Worm (Caenorhabditis elegans): ENCODE measurements around the gene ubc-26.
A peak's percentile ranks its signal among the peaks of the same experiment; 100 is the strongest.

Gene ubc-26

ce11 chrII:2864229-2864628 is 35.9 kb downstream of the ubc-26 start, which contains the start of gene Y110A2AL.5:
TSS of gene Y110A2AL.5 (plus strand) at chrII:2864529.
- TF ChIP-seq lsy-2 (tag; optimal IDR thresholded peaks at IDR 0.05) (no peak), ztf-4 (tag; optimal IDR thresholded peaks at IDR 0.05) (no peak), sma-3 (GFP tag; optimal IDR thresholded peaks at IDR 0.05) (no peak), nhr-6 (tag; optimal IDR thresholded peaks at IDR 0.05) (no peak), alr-1 (tag; optimal IDR thresholded peaks at IDR 0.05) (no peak), elt-1 (tag; optimal IDR thresholded peaks at IDR 0.05) (no peak), Y55F3AM.14 (GFP tag; optimal IDR thresholded peaks at IDR 0.05) (no peak)

ce11 chrII:2862557-2863035 is 37.6 kb downstream of the ubc-26 start:
- TF ChIP-seq sma-9 (GFP tag; optimal IDR thresholded peaks at IDR 0.05) (no peak), sma-9 (tag; optimal IDR thresholded peaks at IDR 0.05) (no peak), crh-2 (tag; optimal IDR thresholded peaks at IDR 0.05) (no peak), nhr-12 (tag; optimal IDR thresholded peaks at IDR 0.05) (no peak)

DNA sequence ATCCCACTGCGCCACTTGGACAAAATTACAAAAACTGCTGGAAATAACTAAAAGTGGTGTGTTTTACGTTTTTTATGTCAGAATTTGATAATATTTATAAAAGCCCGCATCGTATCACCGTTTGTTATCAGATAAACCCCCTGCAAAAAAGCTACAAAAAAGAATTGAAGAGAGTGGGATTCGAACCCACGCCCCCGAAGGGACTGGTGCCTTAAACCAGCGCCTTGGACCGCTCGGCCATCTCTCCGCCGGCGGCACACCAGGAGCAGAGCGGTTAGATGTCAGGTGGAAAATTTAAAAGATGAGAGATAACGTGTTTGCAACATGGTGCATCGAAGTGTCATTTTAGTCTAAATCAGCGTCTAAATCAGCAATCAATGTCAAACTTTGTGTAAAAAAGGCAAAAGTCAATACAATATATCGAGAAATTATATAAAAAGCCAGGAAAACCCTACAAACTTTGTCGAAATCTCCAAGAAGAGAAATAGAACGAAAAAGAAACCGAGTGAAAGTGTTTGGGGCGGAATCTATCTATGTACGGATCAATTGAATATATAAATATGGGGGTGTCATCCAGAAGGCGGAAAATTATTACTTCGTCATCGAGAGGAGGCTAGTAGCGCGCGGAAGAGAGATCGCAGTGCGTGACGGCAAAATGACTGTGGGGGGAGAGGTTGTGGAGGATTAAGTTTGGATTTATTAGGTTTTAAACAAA is 38.6 kb downstream of the ubc-26 start:
- TF ChIP-seq unc-55 (GFP tag; optimal IDR thresholded peaks at IDR 0.05) (peak; percentile 11), ceh-82 (tag; optimal IDR thresholded peaks at IDR 0.05) (no peak), nhr-237 (tag; optimal IDR thresholded peaks at IDR 0.05) (no peak), unc-62 (GFP tag; optimal IDR thresholded peaks at IDR 0.05) (no peak), alr-1 (tag; optimal IDR thresholded peaks at IDR 0.05) (no peak), lin-11 (tag; optimal IDR thresholded peaks at IDR 0.05) (peak; percentile 13), nhr-25 (tag; optimal IDR thresholded peaks at IDR 0.05) (no peak), sma-3 (GFP tag; optimal IDR thresholded peaks at IDR 0.05) (no peak), sma-9 (GFP tag; optimal IDR thresholded peaks at IDR 0.05) (no peak), sma-9 (tag; optimal IDR thresholded peaks at IDR 0.05) (no peak), aly-2 (tag; optimal IDR thresholded peaks at IDR 0.05) (no peak), ama-1 (optimal IDR thresholded peaks at IDR 0.05) (no peak), gmeb-1 (tag; optimal IDR thresholded peaks at IDR 0.05) (peak; percentile 18), nhr-129 (tag; optimal IDR thresholded peaks at IDR 0.05) (peak; percentile 19)

DNA sequence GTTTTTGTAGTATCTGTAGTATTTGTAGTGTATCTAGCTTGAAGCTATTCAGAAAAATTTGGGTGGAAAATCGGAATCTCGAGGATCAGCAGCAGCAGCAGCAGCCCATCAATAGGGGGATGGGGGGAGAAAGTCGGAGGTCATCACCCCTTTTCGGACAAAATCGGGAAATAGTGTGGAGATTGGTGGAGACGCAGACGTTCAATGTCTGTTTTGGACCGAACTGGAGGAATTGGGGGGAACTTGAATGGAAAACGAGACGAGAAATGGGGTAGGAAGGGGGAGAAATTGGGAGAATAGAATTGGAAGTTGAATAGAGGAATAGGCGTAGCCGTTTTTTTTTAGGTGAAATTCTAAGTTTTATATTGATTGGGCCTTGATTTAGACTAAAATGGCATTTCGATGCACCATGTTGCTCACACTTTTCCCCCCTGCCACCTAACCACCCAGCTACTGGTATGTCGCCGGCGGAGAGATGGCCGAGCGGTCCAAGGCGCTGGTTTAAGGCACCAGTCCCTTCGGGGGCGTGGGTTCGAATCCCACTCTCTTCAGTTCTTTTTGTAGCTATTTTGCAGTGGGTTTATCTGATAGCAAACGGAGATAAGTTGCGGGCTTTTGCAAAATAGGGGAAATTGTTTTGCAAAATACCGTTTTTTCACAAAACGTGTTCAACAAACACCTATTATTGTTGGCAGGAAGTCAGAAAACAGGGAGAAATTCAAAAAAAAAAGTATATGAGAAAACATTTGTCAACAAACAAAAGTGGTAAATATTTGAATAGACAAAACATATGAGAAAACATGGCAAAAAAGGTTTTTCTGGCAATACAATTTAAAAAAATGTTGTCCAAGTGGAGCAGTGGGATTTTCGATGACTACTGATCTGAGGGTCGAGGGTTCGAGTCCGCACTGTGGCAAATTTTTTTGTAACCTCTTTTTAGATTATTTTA is 40.0 kb downstream of the ubc-26 start:
- TF ChIP-seq elt-1 (tag; optimal IDR thresholded peaks at IDR 0.05) (no peak), nhr-21 (tag; optimal IDR thresholded peaks at IDR 0.05) (peak; percentile 16), nhr-129 (tag; optimal IDR thresholded peaks at IDR 0.05) (peak; percentile 2)

- TF ChIP-seq peb-1 (tag; optimal IDR thresholded peaks at IDR 0.05), result no peak
- TF ChIP-seq mbf-1 (tag; optimal IDR thresholded peaks at IDR 0.05), result no peak
- TF ChIP-seq crh-2 (tag; optimal IDR thresholded peaks at IDR 0.05), result no peak
Measured at ce11 chrII:2859315-2859714, 40.8 kb downstream of the ubc-26 start.

ce11 chrII:2858851-2859250 is 41.3 kb downstream of the ubc-26 start:
- peak; percentile 20 for TF ChIP-seq sma-9 (GFP tag; optimal IDR thresholded peaks at IDR 0.05)
- TF ChIP-seq sma-9 (tag; optimal IDR thresholded peaks at IDR 0.05), result no peak
- no peak for TF ChIP-seq nhr-237 (tag; optimal IDR thresholded peaks at IDR 0.05)

DNA sequence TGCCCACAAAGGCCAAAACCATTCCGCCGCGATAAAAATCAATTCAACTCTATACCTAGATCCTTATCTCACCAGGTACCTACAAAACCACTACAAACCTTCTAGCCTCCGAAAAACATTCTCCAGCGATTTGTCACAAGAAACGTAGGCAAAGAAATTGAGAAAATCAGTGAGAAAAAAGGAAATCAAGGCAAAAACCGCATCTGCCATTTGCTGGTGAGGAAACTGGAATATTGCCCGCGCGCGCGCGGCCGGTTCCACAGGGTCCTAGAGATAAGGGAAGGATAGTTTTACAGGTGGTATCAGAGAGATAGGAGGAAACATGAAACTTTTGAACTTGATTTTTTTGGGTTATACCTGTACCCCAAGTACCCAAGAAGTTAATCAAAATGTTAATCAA is 42.6 kb downstream of the ubc-26 start:
- TF ChIP-seq blmp-1 (tag; optimal IDR thresholded peaks at IDR 0.05; ENCODE audit: insufficient read depth), result peak; percentile 6
- no peak for TF ChIP-seq ztf-4 (tag; optimal IDR thresholded peaks at IDR 0.05)
- TF ChIP-seq alr-1 (tag; optimal IDR thresholded peaks at IDR 0.05), result no peak
- TF ChIP-seq sma-3 (GFP tag; optimal IDR thresholded peaks at IDR 0.05), result no peak
- no peak for TF ChIP-seq ceh-82 (tag; optimal IDR thresholded peaks at IDR 0.05)
- TF ChIP-seq ztf-1 (GFP tag; conservative IDR thresholded peaks at IDR 0.05), result no peak
- TF ChIP-seq F13H6.1 (tag; optimal IDR thresholded peaks at IDR 0.05), result no peak
- TF ChIP-seq unc-55 (GFP tag; optimal IDR thresholded peaks at IDR 0.05), result no peak
- TF ChIP-seq lin-13 (GFP tag; optimal IDR thresholded peaks at IDR 0.05), result no peak
- TF ChIP-seq mbf-1 (tag; optimal IDR thresholded peaks at IDR 0.05), result no peak
- TF ChIP-seq unc-39 (tag; optimal IDR thresholded peaks at IDR 0.05), result no peak
- TF ChIP-seq C34F6.9 (tag; optimal IDR thresholded peaks at IDR 0.05), result no peak
- TF ChIP-seq lsy-2 (tag; optimal IDR thresholded peaks at IDR 0.05), result no peak
- peak; percentile 35 for TF ChIP-seq nhr-21 (tag; optimal IDR thresholded peaks at IDR 0.05)
- no peak for TF ChIP-seq gmeb-1 (tag; optimal IDR thresholded peaks at IDR 0.05)
- no peak for TF ChIP-seq nhr-10 (tag; optimal IDR thresholded peaks at IDR 0.05)
- TF ChIP-seq sma-9 (GFP tag; optimal IDR thresholded peaks at IDR 0.05), result peak; percentile 8
- no peak for TF ChIP-seq sma-9 (tag; optimal IDR thresholded peaks at IDR 0.05)
- no peak for TF ChIP-seq zag-1 (tag; optimal IDR thresholded peaks at IDR 0.05)
- TF ChIP-seq dmd-4 (tag; optimal IDR thresholded peaks at IDR 0.05), result no peak
- peak; percentile 67 for TF ChIP-seq nhr-25 (tag; optimal IDR thresholded peaks at IDR 0.05)
- TF ChIP-seq R02D3.7 (tag; optimal IDR thresholded peaks at IDR 0.05), result no peak
- no peak for TF ChIP-seq crh-2 (tag; optimal IDR thresholded peaks at IDR 0.05)
- no peak for TF ChIP-seq nhr-11 (tag; optimal IDR thresholded peaks at IDR 0.05)
- no peak for TF ChIP-seq nhr-237 (tag; optimal IDR thresholded peaks at IDR 0.05)
- peak; percentile 53 for TF ChIP-seq ceh-16 (tag; optimal IDR thresholded peaks at IDR 0.05)

Data from whole organism, L2 larva.